Worm (Caenorhabditis elegans) whole organism, L1 larva: ENCODE measurements around the gene syf-2.

ENCODE experiments used
- C04F5.9 ChIP-seq: sonication (generic microtip); optimal IDR thresholded peaks from 2 replicates; lab custom pipeline; 2016; ENCODE audit warnings: missing genetic modification characterization, missing compliant biosample characterization
- C34B4.2 ChIP-seq: sonication (generic microtip); optimal IDR thresholded peaks from 2 replicates; lab custom pipeline; 2017; ENCODE audit warnings: mild to moderate bottlenecking, missing genetic modification characterization, missing compliant biosample characterization
- F16B12.6 ChIP-seq: fragments of 150-350 bp; optimal IDR thresholded peaks from 2 replicates; lab custom pipeline; 2014; ENCODE audit warnings: missing biosample characterization, missing genetic modification characterization
- Y116A8C.19 ChIP-seq: sonication (generic microtip); optimal IDR thresholded peaks from 2 replicates; lab custom pipeline; 2016; ENCODE audit warnings: missing compliant biosample characterization, missing genetic modification characterization, borderline replicate concordance
- aha-1 ChIP-seq: fragments of 150-350 bp; optimal IDR thresholded peaks from 2 replicates; lab custom pipeline; 2014; ENCODE audit warnings: missing biosample characterization, missing genetic modification characterization
- aly-2 ChIP-seq: fragments of 150-350 bp; optimal IDR thresholded peaks from 2 replicates; lab custom pipeline; 2014; ENCODE audit warnings: missing biosample characterization, missing genetic modification characterization
- ama-1 ChIP-seq: fragments of 150-350 bp; optimal IDR thresholded peaks from 2 replicates; lab custom pipeline; 2014
- blmp-1 ChIP-seq: fragments of 150-350 bp; optimal IDR thresholded peaks from 2 replicates; lab custom pipeline; 2014; ENCODE audit warnings: missing biosample characterization, missing genetic modification characterization
- ceh-63 ChIP-seq: fragments of 200-800 bp; sonication (Bioruptor generic); optimal IDR thresholded peaks from 2 replicates; lab custom pipeline; 2018; ENCODE audit warnings: mild to moderate bottlenecking, missing genetic modification characterization, missing compliant biosample characterization
- ceh-8 ChIP-seq: fragments of 200-800 bp; sonication (Bioruptor generic); optimal IDR thresholded peaks from 2 replicates; lab custom pipeline; 2018; ENCODE audit warnings: mild to moderate bottlenecking, missing genetic modification characterization, moderate library complexity, missing compliant biosample characterization
- ceh-82 ChIP-seq, 3 experiments: fragments of 150-350 bp in 1 of 3; sonication (generic microtip) in 2 of 3; optimal IDR thresholded peaks; 2 replicates each; lab custom pipeline; 2014 to 2017; ENCODE audit warnings: missing biosample characterization in 3 of 3, missing genetic modification characterization in 3 of 3
- ceh-88 ChIP-seq: fragments of 200-800 bp; sonication (Bioruptor generic); IDR thresholded peaks from 2 replicates; pipeline ENCODE4 v1.3.6; 2022; ENCODE audit warnings: missing genetic modification characterization, missing compliant biosample characterization
- ceh-90 ChIP-seq: sonication (generic microtip); optimal IDR thresholded peaks from 2 replicates; lab custom pipeline; 2016; ENCODE audit warnings: missing genetic modification characterization, missing compliant biosample characterization
- ces-1 ChIP-seq: fragments of 150-350 bp; optimal IDR thresholded peaks from 2 replicates; lab custom pipeline; 2014; ENCODE audit warnings: missing biosample characterization, missing genetic modification reagents, missing genetic modification characterization
- dpl-1 ChIP-seq, 3 experiments: fragments of 150-350 bp in 2 of 3; sonication (generic microtip) in 1 of 3; optimal IDR thresholded peaks; 2 replicates each; lab custom pipeline; 2014 to 2017; ENCODE audit warnings: missing biosample characterization in 3 of 3, missing genetic modification characterization in 3 of 3, missing genetic modification reagents in 3 of 3
- egl-13 ChIP-seq: sonication (generic microtip); optimal IDR thresholded peaks from 2 replicates; lab custom pipeline; 2016; ENCODE audit warnings: missing genotype, missing genetic modification reagents, missing genetic modification characterization, missing compliant biosample characterization
- egl-27 ChIP-seq, 2 experiments: fragments of 150-350 bp in 1 of 2; sonication (generic microtip); optimal IDR thresholded peaks; 3 replicates each; lab custom pipeline; 2017 to 2018; ENCODE audit warnings: missing biosample characterization in 2 of 2, missing genetic modification characterization in 2 of 2, missing genetic modification reagents in 2 of 2
- elt-2 ChIP-seq: sonication (generic microtip); optimal IDR thresholded peaks from 2 replicates; lab custom pipeline; 2016; ENCODE audit warnings: missing genetic modification characterization, mild to moderate bottlenecking, inconsistent platforms, missing compliant biosample characterization, missing genetic modification reagents
- fkh-10 ChIP-seq: sonication (generic microtip); optimal IDR thresholded peaks from 2 replicates; lab custom pipeline; 2017; ENCODE audit warnings: missing biosample characterization, missing genetic modification reagents, missing genetic modification characterization
- fos-1 ChIP-seq: fragments of 150-350 bp; optimal IDR thresholded peaks from 2 replicates; lab custom pipeline; 2014; ENCODE audit warnings: missing biosample characterization, missing genetic modification characterization
- grh-1 ChIP-seq: fragments of 200-800 bp; sonication (Bioruptor generic); IDR thresholded peaks from 2 replicates; pipeline ENCODE4 v1.3.6; 2022; ENCODE audit warnings: missing genetic modification reagents, missing genetic modification characterization, missing compliant biosample characterization
- hlh-17 ChIP-seq: fragments of 200-800 bp; sonication (Bioruptor generic); optimal IDR thresholded peaks from 2 replicates; lab custom pipeline; 2018; ENCODE audit warnings: missing genetic modification characterization, mild to moderate bottlenecking, missing compliant biosample characterization, moderate library complexity, borderline replicate concordance
- hlh-4 ChIP-seq: sonication (generic microtip); optimal IDR thresholded peaks from 2 replicates; lab custom pipeline; 2016; ENCODE audit warnings: mild to moderate bottlenecking, missing genetic modification characterization, missing compliant biosample characterization
- isw-1 ChIP-seq: fragments of 200-800 bp; sonication (Bioruptor generic); IDR thresholded peaks from 2 replicates; pipeline ENCODE4 v1.3.6; 2022; ENCODE audit warnings: missing genetic modification characterization, missing compliant biosample characterization
- jun-1 ChIP-seq: fragments of 150-350 bp; optimal IDR thresholded peaks from 2 replicates; lab custom pipeline; 2014; ENCODE audit warnings: missing biosample characterization, missing genetic modification reagents, missing genetic modification characterization
- lin-35 ChIP-seq, 2 experiments: fragments of 150-350 bp; optimal IDR thresholded peaks; 2 replicates each; lab custom pipeline; 2014; ENCODE audit warnings: missing biosample characterization in 2 of 2, missing genetic modification characterization in 2 of 2, missing genetic modification reagents in 2 of 2
- lin-39 ChIP-seq: fragments of 150-350 bp; optimal IDR thresholded peaks from 2 replicates; lab custom pipeline; 2014; ENCODE audit warnings: missing biosample characterization, missing genetic modification reagents, missing genetic modification characterization
- lir-3 ChIP-seq: sonication (generic microtip); optimal IDR thresholded peaks from 2 replicates; lab custom pipeline; 2016; ENCODE audit warnings: mild to moderate bottlenecking, missing genetic modification characterization, moderate library complexity, missing compliant biosample characterization; ENCODE audit not compliant: poor library complexity
- lsy-2 ChIP-seq, 2 experiments: fragments of 150-350 bp; optimal IDR thresholded peaks; 2 replicates each; lab custom pipeline; 2014; ENCODE audit warnings: missing biosample characterization in 2 of 2, missing genetic modification characterization in 2 of 2
- mdl-1 ChIP-seq, 2 experiments: fragments of 150-350 bp; optimal IDR thresholded peaks; 2 replicates each; lab custom pipeline; 2014 to 2017; ENCODE audit warnings: missing biosample characterization in 2 of 2, missing genetic modification characterization in 2 of 2, inconsistent platforms in 1 of 2
- mef-2 ChIP-seq: fragments of 150-350 bp; optimal IDR thresholded peaks from 2 replicates; lab custom pipeline; 2014; ENCODE audit warnings: missing biosample characterization, missing genetic modification characterization
- mep-1 ChIP-seq: fragments of 150-350 bp; optimal IDR thresholded peaks from 2 replicates; lab custom pipeline; 2014; ENCODE audit warnings: missing biosample characterization, missing genetic modification characterization
- nhr-237 ChIP-seq: fragments of 150-350 bp; optimal IDR thresholded peaks from 2 replicates; lab custom pipeline; 2014; ENCODE audit warnings: missing biosample characterization, missing genetic modification characterization
- nhr-47 ChIP-seq: sonication (generic microtip); optimal IDR thresholded peaks from 2 replicates; lab custom pipeline; 2016; ENCODE audit warnings: mild to moderate bottlenecking, missing genetic modification characterization, moderate library complexity, missing compliant biosample characterization
- nhr-71 ChIP-seq: sonication (generic microtip); optimal IDR thresholded peaks from 2 replicates; lab custom pipeline; 2016; ENCODE audit warnings: mild to moderate bottlenecking, missing genetic modification characterization, moderate library complexity, missing compliant biosample characterization
- nhr-84 ChIP-seq: sonication (generic microtip); optimal IDR thresholded peaks from 2 replicates; lab custom pipeline; 2017; ENCODE audit warnings: missing biosample characterization, missing genetic modification characterization
- nhr-90 ChIP-seq: sonication (generic microtip); optimal IDR thresholded peaks from 2 replicates; lab custom pipeline; 2016; ENCODE audit warnings: mild to moderate bottlenecking, missing genetic modification characterization, missing compliant biosample characterization; ENCODE audit not compliant: poor library complexity
- pag-3 ChIP-seq: sonication (generic microtip); optimal IDR thresholded peaks from 2 replicates; lab custom pipeline; 2017; ENCODE audit warnings: missing genetic modification characterization, mild to moderate bottlenecking, missing compliant biosample characterization, antibody characterized with exemption, borderline replicate concordance; ENCODE audit not compliant: insufficient read depth
- pax-3 ChIP-seq: fragments of 200-800 bp; sonication (Bioruptor generic); optimal IDR thresholded peaks from 2 replicates; lab custom pipeline; 2018; ENCODE audit warnings: mild to moderate bottlenecking, missing genetic modification characterization, moderate library complexity, missing compliant biosample characterization
- pqm-1 ChIP-seq: sonication (generic microtip); optimal IDR thresholded peaks from 3 replicates; lab custom pipeline; 2017; ENCODE audit warnings: missing biosample characterization, missing genetic modification characterization
- sox-4 ChIP-seq: sonication (generic microtip); optimal IDR thresholded peaks from 2 replicates; lab custom pipeline; 2016; ENCODE audit warnings: missing genetic modification characterization, missing compliant biosample characterization
- sptf-1 ChIP-seq: fragments of 150-350 bp; optimal IDR thresholded peaks from 2 replicates; lab custom pipeline; 2014; ENCODE audit warnings: missing biosample characterization, missing genetic modification characterization
- swsn-7 ChIP-seq: sonication (generic microtip); optimal IDR thresholded peaks from 2 replicates; lab custom pipeline; 2016; ENCODE audit warnings: missing genetic modification characterization, missing compliant biosample characterization
- tbx-2 ChIP-seq: sonication (generic microtip); optimal IDR thresholded peaks from 2 replicates; lab custom pipeline; 2016; ENCODE audit warnings: missing genetic modification characterization, missing compliant biosample characterization
- tlp-1 ChIP-seq: fragments of 150-350 bp; optimal IDR thresholded peaks from 2 replicates; lab custom pipeline; 2014; ENCODE audit warnings: missing biosample characterization, missing genetic modification characterization
- unc-30 ChIP-seq: sonication (generic microtip); optimal IDR thresholded peaks from 2 replicates; lab custom pipeline; 2017; ENCODE audit warnings: missing biosample characterization, missing genetic modification characterization
- unc-62 ChIP-seq: fragments of 150-350 bp; optimal IDR thresholded peaks from 2 replicates; lab custom pipeline; 2014; ENCODE audit warnings: missing biosample characterization, missing genetic modification reagents, missing genetic modification characterization
- xbp-1 ChIP-seq: sonication (generic microtip); optimal IDR thresholded peaks from 2 replicates; lab custom pipeline; 2016; ENCODE audit warnings: missing genetic modification characterization, missing compliant biosample characterization
- zag-1 ChIP-seq: fragments of 150-350 bp; optimal IDR thresholded peaks from 2 replicates; lab custom pipeline; 2014; ENCODE audit warnings: missing biosample characterization, missing genetic modification characterization
- zip-4 ChIP-seq: fragments of 200-800 bp; sonication (Bioruptor generic); optimal IDR thresholded peaks from 2 replicates; lab custom pipeline; 2018; ENCODE audit warnings: mild to moderate bottlenecking, missing genetic modification characterization, moderate library complexity, missing compliant biosample characterization
- ztf-11 ChIP-seq, 2 experiments: sonication (generic microtip); optimal IDR thresholded peaks; 2 replicates each; lab custom pipeline; 2016 to 2017; ENCODE audit warnings: missing genetic modification characterization in 2 of 2, missing biosample characterization in 1 of 2, missing compliant biosample characterization in 1 of 2
- ztf-4 ChIP-seq: fragments of 150-350 bp; optimal IDR thresholded peaks from 2 replicates; lab custom pipeline; 2014; ENCODE audit warnings: missing biosample characterization, missing genetic modification characterization

syf-2 gene

DNA sequence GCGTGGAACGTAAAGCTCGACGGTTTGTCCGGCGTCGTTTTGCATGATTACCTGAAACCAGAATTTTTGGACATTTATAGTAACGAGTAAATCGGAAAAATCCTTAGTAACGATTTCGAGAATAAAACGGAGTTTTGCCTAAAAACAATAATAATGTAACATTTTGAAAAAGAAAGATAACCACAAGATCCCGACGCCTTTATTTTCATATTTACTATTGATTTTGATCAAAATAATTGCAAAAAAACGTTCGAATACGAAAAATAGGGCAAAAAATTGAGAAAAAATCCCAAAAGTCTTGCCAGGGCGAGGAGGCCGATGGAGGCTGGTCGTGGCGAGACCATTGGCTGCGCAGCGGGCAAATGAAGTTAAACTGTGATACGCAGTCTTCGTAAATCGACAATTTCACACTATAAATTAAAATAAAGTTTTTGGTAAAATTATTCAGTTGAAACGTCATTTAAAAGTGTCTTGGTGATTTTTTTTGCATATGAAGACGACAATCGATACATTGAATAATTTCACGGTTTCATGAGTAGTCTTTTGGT, 27.7 kb upstream of the syf-2 start, which contains the start of gene rps-21 (continued):
- TF ChIP-seq swsn-7 (peak; percentile 80), unc-30 (no peak), elt-2 (tag; lab: Kevin White, UChicago) (no peak), nhr-84 (no peak), tbx-2 (tag; lab: Kevin White, UChicago) (peak; percentile 88), isw-1 (GFP tag; lab: Robert Waterston, UW) (peak; percentile 85), pax-3 (tag; lab: Kevin White, UChicago) (peak; percentile 60), ama-1 (lab: Kevin White, UChicago) (no peak), F16B12.6 (peak; percentile 30), ceh-82 (tag; optimal IDR thresholded peaks at IDR 0.05; lab: Kevin White, UChicago) (peak; percentile 59 to 94 (median 78)), C04F5.9 (tag; lab: Kevin White, UChicago) (peak; percentile 71), mdl-1 (tag; optimal IDR thresholded peaks at IDR 0.05; lab: Kevin White, UChicago) (peak in 1 of 2 experiments; percentile 48), zag-1 (no peak), hlh-4 (no peak), fos-1 (tag; lab: Kevin White, UChicago) (peak; percentile 43), nhr-71 (tag; lab: Kevin White, UChicago) (peak; percentile 89), ztf-4 (peak; percentile 29), grh-1 (GFP tag; lab: Robert Waterston, UW) (peak; percentile 63), lsy-2 (tag; optimal IDR thresholded peaks at IDR 0.05; lab: Kevin White, UChicago) (peak; percentile 92 to 94), blmp-1 (tag; lab: Kevin White, UChicago) (peak; percentile 70), pqm-1 (no peak), sptf-1 (no peak), nhr-237 (tag; lab: Kevin White, UChicago) (peak; percentile 55), egl-13 (tag; lab: Kevin White, UChicago) (peak; percentile 22), hlh-17 (GFP tag; lab: Kevin White, UChicago) (no peak), lin-39 (tag; lab: Kevin White, UChicago) (no peak), fkh-10 (peak; percentile 12), nhr-90 (tag; lab: Kevin White, UChicago) (peak; percentile 72), ceh-8 (no peak), ceh-88 (GFP tag; lab: Robert Waterston, UW) (0 out of 2 replicates have a peak, but pooled peaks have one; percentile 9), ces-1 (GFP tag; lab: Kevin White, UChicago) (no peak), pag-3 (tag; lab: Kevin White, UChicago) (no peak), dpl-1 (GFP tag; optimal IDR thresholded peaks at IDR 0.05; lab: Kevin White, UChicago) (peak; percentile 73 to 84 (median 82)), sox-4 (tag; lab: Kevin White, UChicago) (peak; percentile 25), tlp-1 (no peak), C34B4.2 (tag; lab: Kevin White, UChicago) (no peak), lin-35 (GFP tag; optimal IDR thresholded peaks at IDR 0.05; lab: Kevin White, UChicago) (peak; percentile 84 to 92), jun-1 (peak; percentile 73), aly-2 (tag; lab: Kevin White, UChicago) (no peak), ceh-63 (no peak), Y116A8C.19 (tag; lab: Kevin White, UChicago) (no peak), nhr-47 (tag; lab: Kevin White, UChicago) (peak; percentile 84), ztf-11 (tag; optimal IDR thresholded peaks at IDR 0.05; lab: Kevin White, UChicago) (peak in 1 of 2 experiments; percentile 59), zip-4 (GFP tag; lab: Kevin White, UChicago) (peak; percentile 27), ceh-90 (tag; lab: Kevin White, UChicago) (no peak), aha-1 (no peak), lir-3 (tag; lab: Kevin White, UChicago) (peak; percentile 47), mef-2 (tag; lab: Kevin White, UChicago) (no peak), xbp-1 (tag; lab: Kevin White, UChicago) (peak; percentile 88), mep-1 (peak; percentile 80), unc-62 (GFP tag; lab: Kevin White, UChicago) (no peak), egl-27 (tag; optimal IDR thresholded peaks at IDR 0.05; lab: Kevin White, UChicago) (peak; percentile 10 to 63)
